Worm (Caenorhabditis elegans): ENCODE measurements around the gene miro-1.

miro-1 gene

ce11 chrIV:4678718-4679117 lies 36.9 kb downstream of the miro-1 start, which contains the start of gene kin-36:
Gene kin-36 (plus strand): TSS chrIV:4679018.
- no peak for TF ChIP-seq Y55F3AM.14 (GFP tag; optimal IDR thresholded peaks at IDR 0.05)
- no peak for TF ChIP-seq lin-13 (GFP tag; optimal IDR thresholded peaks at IDR 0.05)
- no peak for TF ChIP-seq nhr-10 (tag; optimal IDR thresholded peaks at IDR 0.05)
- TF ChIP-seq egl-27 (tag; optimal IDR thresholded peaks at IDR 0.05), result no peak
- no peak for TF ChIP-seq snpc-4 (tag; optimal IDR thresholded peaks at IDR 0.05)

ce11 chrIV:4674322-4674721 lies 41.3 kb downstream of the miro-1 start:
- no peak for TF ChIP-seq nhr-12 (tag; optimal IDR thresholded peaks at IDR 0.05)
- no peak for TF ChIP-seq lin-39 (tag; optimal IDR thresholded peaks at IDR 0.05)
- TF ChIP-seq sma-9 (GFP tag; optimal IDR thresholded peaks at IDR 0.05), result no peak
- no peak for TF ChIP-seq sma-9 (tag; optimal IDR thresholded peaks at IDR 0.05)
- TF ChIP-seq lin-11 (tag; optimal IDR thresholded peaks at IDR 0.05), result no peak
- no peak for TF ChIP-seq mbf-1 (tag; optimal IDR thresholded peaks at IDR 0.05)
- no peak for TF ChIP-seq mab-5 (tag; optimal IDR thresholded peaks at IDR 0.05)
- TF ChIP-seq ceh-82 (tag; optimal IDR thresholded peaks at IDR 0.05), result no peak
- no peak for TF ChIP-seq nhr-11 (tag; optimal IDR thresholded peaks at IDR 0.05)
- no peak for TF ChIP-seq unc-39 (tag; optimal IDR thresholded peaks at IDR 0.05)
- TF ChIP-seq blmp-1 (tag; optimal IDR thresholded peaks at IDR 0.05; ENCODE audit: insufficient read depth), result no peak
- no peak for TF ChIP-seq ama-1 (optimal IDR thresholded peaks at IDR 0.05)

- TF ChIP-seq nhr-6 (tag; optimal IDR thresholded peaks at IDR 0.05) (no peak), elt-1 (tag; optimal IDR thresholded peaks at IDR 0.05) (no peak), ceh-82 (tag; optimal IDR thresholded peaks at IDR 0.05) (no peak), ztf-11 (tag; optimal IDR thresholded peaks at IDR 0.05) (no peak), F13H6.1 (tag; optimal IDR thresholded peaks at IDR 0.05) (no peak), dmd-4 (tag; optimal IDR thresholded peaks at IDR 0.05) (no peak)
These were observed 42.3 kb downstream of the miro-1 start for ce11 chrIV:4673332-4673731.

ce11 chrIV:4669242-4669641 lies 46.4 kb downstream of the miro-1 start, which contains the start of gene F29B9.12:
Gene F29B9.12 (plus strand): TSS chrIV:4669542.
- no peak for TF ChIP-seq R02D3.7 (tag; optimal IDR thresholded peaks at IDR 0.05)
- TF ChIP-seq egl-27 (tag; optimal IDR thresholded peaks at IDR 0.05), result no peak
- no peak for TF ChIP-seq elt-1 (tag; optimal IDR thresholded peaks at IDR 0.05)

ce11 chrIV:4667835-4668234 lies 47.8 kb downstream of the miro-1 start:
- no peak for TF ChIP-seq nhr-11 (tag; optimal IDR thresholded peaks at IDR 0.05)
- no peak for TF ChIP-seq blmp-1 (tag; optimal IDR thresholded peaks at IDR 0.05; ENCODE audit: insufficient read depth)
- no peak for TF ChIP-seq egl-27 (tag; optimal IDR thresholded peaks at IDR 0.05)
- no peak for TF ChIP-seq fos-1 (tag; optimal IDR thresholded peaks at IDR 0.05)
- no peak for TF ChIP-seq skn-1 (tag; optimal IDR thresholded peaks at IDR 0.05)
- no peak for TF ChIP-seq nhr-237 (tag; optimal IDR thresholded peaks at IDR 0.05)
- no peak for TF ChIP-seq mbf-1 (tag; optimal IDR thresholded peaks at IDR 0.05)
- TF ChIP-seq unc-62 (GFP tag; optimal IDR thresholded peaks at IDR 0.05), result no peak
- TF ChIP-seq nhr-21 (tag; optimal IDR thresholded peaks at IDR 0.05), result no peak
- no peak for TF ChIP-seq ceh-16 (tag; optimal IDR thresholded peaks at IDR 0.05)
- TF ChIP-seq ztf-11 (tag; optimal IDR thresholded peaks at IDR 0.05), result no peak
- no peak for TF ChIP-seq elt-1 (tag; optimal IDR thresholded peaks at IDR 0.05)
- no peak for TF ChIP-seq F13H6.1 (tag; optimal IDR thresholded peaks at IDR 0.05)
- TF ChIP-seq zag-1 (tag; optimal IDR thresholded peaks at IDR 0.05), result no peak
- TF ChIP-seq C34F6.9 (tag; optimal IDR thresholded peaks at IDR 0.05), result no peak
- TF ChIP-seq peb-1 (tag; optimal IDR thresholded peaks at IDR 0.05), result no peak
- TF ChIP-seq R02D3.7 (tag; optimal IDR thresholded peaks at IDR 0.05), result no peak

- TF ChIP-seq nhr-12 (tag; optimal IDR thresholded peaks at IDR 0.05) (no peak), nhr-21 (tag; optimal IDR thresholded peaks at IDR 0.05) (no peak), elt-3 (tag; optimal IDR thresholded peaks at IDR 0.05) (no peak), gmeb-1 (tag; optimal IDR thresholded peaks at IDR 0.05) (no peak), zag-1 (tag; optimal IDR thresholded peaks at IDR 0.05) (no peak), egl-27 (tag; optimal IDR thresholded peaks at IDR 0.05) (no peak)
These were observed 48.2 kb downstream of the miro-1 start for ce11 chrIV:4667383-4667782.

Measured in whole organism, L2 larva.